Fruit fly (Drosophila melanogaster) whole organism, prepupa: ENCODE results near the gene CG13965.

ENCODE experiments used
- Blimp-1 ChIP-seq: fragments of 200-800 bp; sonication (Bioruptor generic); optimal IDR thresholded peaks from 3 replicates; lab custom pipeline; 2017; ENCODE audit warnings: missing biosample characterization, missing genetic modification characterization, mild to moderate bottlenecking, moderate library complexity, missing genetic modification reagents
- CG10631 ChIP-seq: fragments of 200-800 bp; sonication (Bioruptor generic); optimal IDR thresholded peaks from 2 replicates; lab custom pipeline; 2016; ENCODE audit warnings: missing biosample characterization, missing genetic modification characterization
- CG11294 ChIP-seq: fragments of 200-800 bp; sonication (Bioruptor generic); IDR thresholded peaks from 2 replicates; pipeline ENCODE4 v1.3.6; 2022; ENCODE audit warnings: missing biosample characterization, missing genetic modification characterization
- CG11762 ChIP-seq: fragments of 200-800 bp; sonication (Bioruptor generic); optimal IDR thresholded peaks from 3 replicates; lab custom pipeline; 2016; ENCODE audit warnings: missing biosample characterization, missing genetic modification characterization; ENCODE audit not compliant: insufficient read depth
- CG11902 ChIP-seq: fragments of 200-800 bp; sonication (Bioruptor generic); optimal IDR thresholded peaks from 3 replicates; lab custom pipeline; 2016; ENCODE audit warnings: missing biosample characterization, missing genetic modification characterization
- CG15336 ChIP-seq: fragments of 200-800 bp; sonication (Bioruptor generic); IDR thresholded peaks from 2 replicates; pipeline ENCODE4 v1.3.6; 2022; ENCODE audit warnings: missing biosample characterization, missing genetic modification characterization
- CG1621 ChIP-seq: fragments of 200-800 bp; sonication (Bioruptor generic); optimal IDR thresholded peaks from 3 replicates; lab custom pipeline; 2018; ENCODE audit warnings: missing biosample characterization, mild to moderate bottlenecking, missing genetic modification characterization
- CG16779 ChIP-seq: fragments of 200-800 bp; sonication (Bioruptor generic); optimal IDR thresholded peaks from 3 replicates; lab custom pipeline; 2017; ENCODE audit warnings: missing biosample characterization, mild to moderate bottlenecking, missing genetic modification characterization
- CG3032 ChIP-seq: fragments of 200-800 bp; optimal IDR thresholded peaks from 2 replicates; lab custom pipeline; 2019; ENCODE audit warnings: missing biosample characterization, mild to moderate bottlenecking, missing genetic modification characterization, moderate library complexity
- CG32006 ChIP-seq: fragments of 200-800 bp; sonication (Bioruptor generic); optimal IDR thresholded peaks from 3 replicates; lab custom pipeline; 2017; ENCODE audit warnings: missing biosample characterization, mild to moderate bottlenecking, missing genetic modification characterization
- CG34406 ChIP-seq: fragments of 200-800 bp; sonication (Bioruptor generic); optimal IDR thresholded peaks from 3 replicates; lab custom pipeline; 2016; ENCODE audit warnings: missing biosample characterization, missing genetic modification characterization
- CG3919 ChIP-seq: fragments of 200-800 bp; sonication (Bioruptor generic); optimal IDR thresholded peaks from 3 replicates; lab custom pipeline; 2016; ENCODE audit warnings: missing biosample characterization, missing genetic modification characterization
- CG6163 ChIP-seq: fragments of 200-800 bp; sonication (Bioruptor generic); IDR thresholded peaks from 3 replicates; pipeline ENCODE4 v1.3.6; 2022; ENCODE audit warnings: missing biosample characterization, missing genetic modification characterization
- CG6276 ChIP-seq: fragments of 200-800 bp; sonication (Bioruptor generic); optimal IDR thresholded peaks from 2 replicates; lab custom pipeline; 2017; ENCODE audit warnings: missing biosample characterization, mild to moderate bottlenecking, missing genetic modification characterization
- CG6792 ChIP-seq: fragments of 200-800 bp; sonication (Bioruptor generic); optimal IDR thresholded peaks from 3 replicates; lab custom pipeline; 2016; ENCODE audit warnings: missing biosample characterization, missing genetic modification characterization
- CG6808 ChIP-seq: fragments of 200-800 bp; sonication (Bioruptor generic); optimal IDR thresholded peaks from 3 replicates; lab custom pipeline; 2017; ENCODE audit warnings: missing biosample characterization, missing genetic modification characterization, mild to moderate bottlenecking, moderate library complexity, missing genetic modification reagents
- CG6854 ChIP-seq: fragments of 200-800 bp; sonication (Bioruptor generic); optimal IDR thresholded peaks from 2 replicates; lab custom pipeline; 2017; ENCODE audit warnings: missing biosample characterization, mild to moderate bottlenecking, missing genetic modification characterization
- CG9139 ChIP-seq: fragments of 200-800 bp; sonication (Bioruptor generic); optimal IDR thresholded peaks from 3 replicates; lab custom pipeline; 2017; ENCODE audit warnings: missing biosample characterization, mild to moderate bottlenecking, missing genetic modification characterization
- Eip75B ChIP-seq: fragments of 200-800 bp; sonication (Bioruptor generic); optimal IDR thresholded peaks from 3 replicates; lab custom pipeline; 2016; ENCODE audit warnings: missing biosample characterization, missing genetic modification characterization
- Eip93F ChIP-seq: fragments of 200-800 bp; sonication (Bioruptor generic); optimal IDR thresholded peaks from 2 replicates; lab custom pipeline; 2016; ENCODE audit warnings: missing biosample characterization, mild to moderate bottlenecking, missing genetic modification characterization
- Ets96B ChIP-seq: fragments of 200-800 bp; optimal IDR thresholded peaks from 2 replicates; lab custom pipeline; 2019; ENCODE audit warnings: missing biosample characterization, mild to moderate bottlenecking, missing genetic modification characterization, moderate library complexity
- Hr38 ChIP-seq: sonication (Bioruptor generic); optimal IDR thresholded peaks from 2 replicates; lab custom pipeline; 2016; ENCODE audit warnings: missing biosample characterization, missing genetic modification characterization
- Hr4 ChIP-seq: fragments of 200-800 bp; sonication (Bioruptor generic); optimal IDR thresholded peaks from 3 replicates; lab custom pipeline; 2016; ENCODE audit warnings: missing biosample characterization, missing genetic modification characterization
- Lpt ChIP-seq: fragments of 200-800 bp; sonication (Bioruptor generic); optimal IDR thresholded peaks from 3 replicates; lab custom pipeline; 2016; ENCODE audit warnings: missing biosample characterization, missing genetic modification characterization
- Met ChIP-seq: fragments of 200-800 bp; sonication (Bioruptor generic); optimal IDR thresholded peaks from 3 replicates; lab custom pipeline; 2016; ENCODE audit warnings: missing biosample characterization, missing genetic modification characterization
- OdsH ChIP-seq: fragments of 200-800 bp; sonication (Bioruptor generic); optimal IDR thresholded peaks from 3 replicates; lab custom pipeline; 2016; ENCODE audit warnings: missing biosample characterization, missing genetic modification characterization
- Sox102F ChIP-seq: fragments of 200-800 bp; sonication (Bioruptor generic); optimal IDR thresholded peaks from 2 replicates; lab custom pipeline; 2016; ENCODE audit warnings: missing biosample characterization, mild to moderate bottlenecking, missing genetic modification characterization
- achi ChIP-seq: fragments of 200-800 bp; sonication (Bioruptor generic); optimal IDR thresholded peaks from 3 replicates; lab custom pipeline; 2016; ENCODE audit warnings: missing biosample characterization, missing genetic modification characterization
- acj6 ChIP-seq: fragments of 200-800 bp; sonication (Bioruptor generic); optimal IDR thresholded peaks from 3 replicates; lab custom pipeline; 2016; ENCODE audit warnings: missing biosample characterization, missing genetic modification characterization
- dac ChIP-seq: fragments of 200-800 bp; sonication (Bioruptor generic); optimal IDR thresholded peaks from 2 replicates; lab custom pipeline; 2017; ENCODE audit warnings: missing biosample characterization, mild to moderate bottlenecking, missing genetic modification characterization
- dsx ChIP-seq: fragments of 200-800 bp; optimal IDR thresholded peaks from 3 replicates; lab custom pipeline; 2019; ENCODE audit warnings: missing biosample characterization, mild to moderate bottlenecking, missing genetic modification characterization, moderate library complexity; ENCODE audit not compliant: poor library complexity, severe bottlenecking
- eg ChIP-seq: fragments of 200-800 bp; sonication (Bioruptor generic); IDR thresholded peaks from 3 replicates; pipeline ENCODE4 v1.3.6; 2022; ENCODE audit warnings: missing biosample characterization, missing genetic modification characterization
- esn ChIP-seq: fragments of 200-800 bp; sonication (Bioruptor generic); optimal IDR thresholded peaks from 2 replicates; lab custom pipeline; 2016; ENCODE audit warnings: missing biosample characterization, mild to moderate bottlenecking, missing genetic modification characterization, moderate library complexity
- lz ChIP-seq: fragments of 200-800 bp; sonication (Bioruptor generic); optimal IDR thresholded peaks from 3 replicates; lab custom pipeline; 2016; ENCODE audit warnings: missing biosample characterization, missing genetic modification characterization
- pdm3 ChIP-seq: fragments of 200-800 bp; sonication (Bioruptor generic); optimal IDR thresholded peaks from 3 replicates; lab custom pipeline; 2016; ENCODE audit warnings: missing biosample characterization, missing genetic modification characterization
- spab ChIP-seq: fragments of 200-800 bp; sonication (Bioruptor generic); optimal IDR thresholded peaks from 2 replicates; lab custom pipeline; 2017; ENCODE audit warnings: missing biosample characterization, mild to moderate bottlenecking, missing genetic modification characterization, missing genetic modification reagents
- ss ChIP-seq, 2 experiments: fragments of 200-800 bp; sonication (Bioruptor generic); optimal IDR thresholded peaks; 2 replicates in 1 of 2; 3 replicates in 1 of 2; lab custom pipeline; 2017 to 2018; ENCODE audit warnings: mild to moderate bottlenecking in 2 of 2, missing biosample characterization in 2 of 2, missing genetic modification characterization in 2 of 2, moderate library complexity in 1 of 2
- svp ChIP-seq: fragments of 200-800 bp; sonication (Bioruptor generic); peaks from one replicate; lab custom pipeline; 2016; ENCODE audit warnings: missing biosample characterization, missing genetic modification characterization
- topi ChIP-seq: fragments of 200-800 bp; sonication (Bioruptor generic); optimal IDR thresholded peaks from 3 replicates; lab custom pipeline; 2016; ENCODE audit warnings: missing biosample characterization, missing genetic modification characterization
- vri ChIP-seq: fragments of 200-800 bp; sonication (Bioruptor generic); optimal IDR thresholded peaks from 3 replicates; lab custom pipeline; 2016; ENCODE audit warnings: missing biosample characterization, mild to moderate bottlenecking, missing genetic modification characterization

Gene CG13965

DNA sequence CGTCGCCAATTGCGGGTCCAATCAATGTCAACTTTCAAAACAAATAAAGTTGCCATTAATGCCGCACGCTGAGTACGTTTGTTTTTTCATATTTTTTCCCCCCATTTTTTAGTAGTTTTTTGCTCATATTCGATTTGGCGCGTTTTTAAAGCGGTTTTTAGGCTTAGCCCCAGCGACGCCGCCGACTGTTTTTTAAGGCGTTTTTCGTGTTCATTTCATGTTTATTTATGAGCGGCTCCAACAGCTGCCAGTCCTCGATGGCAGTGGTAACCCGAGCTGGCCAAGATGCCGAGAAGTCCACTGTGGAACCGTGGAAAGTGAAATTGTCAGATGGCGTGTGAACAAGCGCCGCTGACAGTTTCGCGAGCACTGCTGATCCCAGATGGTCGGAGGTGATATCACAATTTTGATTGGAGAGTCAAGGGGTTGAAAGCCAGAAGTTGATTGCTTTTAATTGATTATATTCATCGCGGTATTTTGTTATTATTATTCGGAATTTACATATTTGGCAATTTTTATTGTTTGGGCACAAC, 14.1 kb downstream of the CG13965 start:
- TF ChIP-seq Blimp-1 (peak; percentile 53), CG32006 (GFP tag; lab: Kevin White, UChicago) (no peak)
- TF ChIP-seq, all 60 proteins: peak for 1

DNA sequence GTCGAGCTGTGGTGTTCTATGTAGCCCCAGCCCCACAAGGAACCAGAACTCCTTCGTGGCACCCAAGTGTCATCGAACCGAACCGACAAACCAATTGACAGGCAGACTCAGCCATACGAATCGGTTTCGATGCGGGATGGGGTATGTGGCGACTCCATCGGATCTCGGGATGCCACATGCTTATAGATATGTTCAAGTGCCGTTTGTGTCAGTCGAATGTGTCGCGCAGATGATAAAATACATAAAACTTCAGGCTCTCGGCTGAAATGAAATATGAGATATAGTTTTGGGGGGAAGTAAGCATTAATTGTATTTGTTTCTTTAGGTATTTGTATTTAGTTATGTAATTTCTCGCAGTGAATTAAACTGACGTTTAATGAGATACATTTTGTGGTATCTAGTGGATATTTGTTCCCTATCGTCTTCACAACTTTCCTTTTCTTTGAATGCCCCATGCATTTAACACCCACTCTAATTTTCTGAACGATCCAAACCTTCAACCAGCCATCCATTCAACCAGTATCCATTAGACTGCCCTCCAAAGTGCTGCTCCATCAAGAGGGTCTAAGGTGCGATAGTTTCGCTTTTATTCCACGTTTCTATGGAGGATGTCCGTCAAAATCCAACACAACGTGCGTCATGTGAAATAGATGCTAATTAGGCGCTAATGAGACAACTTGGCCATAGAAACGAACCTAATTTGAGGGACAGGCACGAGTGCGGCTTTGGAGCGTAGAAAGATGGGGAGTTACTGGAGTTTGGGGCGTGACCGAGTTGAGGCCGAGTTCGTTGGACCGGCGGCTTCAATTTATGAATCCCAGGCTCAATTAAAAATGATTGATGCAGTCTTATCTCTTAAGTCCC, 17.6 kb downstream of the CG13965 start:
- TF ChIP-seq CG34406, result no peak
- TF ChIP-seq CG11902 (GFP tag; lab: Kevin White, UChicago), result no peak
- no peak for TF ChIP-seq pdm3 (GFP tag; lab: Kevin White, UChicago)
- TF ChIP-seq vri (GFP tag; lab: Kevin White, UChicago), result no peak
- TF ChIP-seq achi (GFP tag; lab: Kevin White, UChicago), result no peak
- no peak for TF ChIP-seq dac (GFP tag; lab: Kevin White, UChicago)
- TF ChIP-seq spab (GFP tag; lab: Kevin White, UChicago), result no peak
- no peak for TF ChIP-seq CG6276 (GFP tag; lab: Kevin White, UChicago)
- no peak for TF ChIP-seq esn (GFP tag; lab: Kevin White, UChicago)
- no peak for TF ChIP-seq CG15336 (GFP tag; lab: Robert Waterston, UW)
- no peak for TF ChIP-seq Ets96B
- no peak for TF ChIP-seq dsx (GFP tag; lab: Kevin White, UChicago)
- TF ChIP-seq CG6808 (GFP tag; lab: Kevin White, UChicago), result no peak
- TF ChIP-seq ss (GFP tag; optimal IDR thresholded peaks at IDR 0.05; lab: Kevin White, UChicago), result no peak
- no peak for TF ChIP-seq CG1621 (tag; lab: Kevin White, UChicago)
- TF ChIP-seq CG16779 (tag; lab: Kevin White, UChicago), result no peak
- no peak for TF ChIP-seq Hr38 (GFP tag; lab: Kevin White, UChicago)

DNA sequence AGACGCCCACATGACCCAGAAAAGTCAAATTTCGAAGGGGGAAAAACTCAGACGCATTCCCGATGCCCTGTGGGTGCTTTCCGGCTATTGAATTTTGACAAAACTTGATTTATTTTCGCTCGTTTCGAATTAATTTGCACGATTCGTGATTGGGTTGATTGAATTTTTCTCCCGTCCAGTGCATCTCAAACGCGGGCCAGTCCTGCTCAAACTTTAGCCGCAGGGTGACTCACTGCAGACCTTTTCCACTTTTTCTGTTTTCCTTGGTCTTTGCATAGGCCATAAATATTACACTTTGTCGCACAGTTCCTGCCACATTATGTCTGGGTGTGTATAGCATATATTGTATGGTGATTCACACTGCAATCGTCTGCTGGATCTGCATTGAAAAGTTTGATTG, 19.0 kb downstream of the CG13965 start:
- TF ChIP-seq CG6808 (GFP tag; lab: Kevin White, UChicago) (no peak), CG10631 (GFP tag; lab: Kevin White, UChicago) (no peak), Hr4 (GFP tag; lab: Kevin White, UChicago) (no peak), svp (GFP tag; lab: Kevin White, UChicago) (peak; percentile 40), Eip93F (no peak)
- TF ChIP-seq, all 60 proteins: peak for 1

DNA sequence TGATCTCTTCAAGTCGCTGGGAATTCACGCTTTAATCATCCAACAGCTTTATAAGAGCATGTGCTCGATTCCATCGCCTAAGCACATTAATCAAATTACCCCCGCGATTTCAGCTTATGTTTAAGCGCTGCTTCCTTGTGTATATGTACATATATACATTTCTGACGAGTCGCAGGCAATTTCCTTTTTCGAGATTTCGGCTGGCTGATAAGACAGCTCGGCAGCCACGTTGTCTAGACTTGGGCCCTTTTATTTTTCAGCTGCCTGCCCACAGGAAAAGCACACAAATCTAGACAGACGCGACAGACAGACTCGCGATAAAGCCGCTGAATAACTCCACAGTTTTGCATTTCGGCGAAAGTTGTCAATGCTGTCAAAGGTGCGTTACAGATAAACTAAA, 19.6 kb downstream of the CG13965 start:
- TF ChIP-seq svp (GFP tag; lab: Kevin White, UChicago), result peak; percentile 47
- no peak for TF ChIP-seq CG9139 (GFP tag; lab: Kevin White, UChicago)
- no peak for TF ChIP-seq CG6792 (GFP tag; lab: Kevin White, UChicago)
- no peak for TF ChIP-seq OdsH (GFP tag; lab: Kevin White, UChicago)

DNA sequence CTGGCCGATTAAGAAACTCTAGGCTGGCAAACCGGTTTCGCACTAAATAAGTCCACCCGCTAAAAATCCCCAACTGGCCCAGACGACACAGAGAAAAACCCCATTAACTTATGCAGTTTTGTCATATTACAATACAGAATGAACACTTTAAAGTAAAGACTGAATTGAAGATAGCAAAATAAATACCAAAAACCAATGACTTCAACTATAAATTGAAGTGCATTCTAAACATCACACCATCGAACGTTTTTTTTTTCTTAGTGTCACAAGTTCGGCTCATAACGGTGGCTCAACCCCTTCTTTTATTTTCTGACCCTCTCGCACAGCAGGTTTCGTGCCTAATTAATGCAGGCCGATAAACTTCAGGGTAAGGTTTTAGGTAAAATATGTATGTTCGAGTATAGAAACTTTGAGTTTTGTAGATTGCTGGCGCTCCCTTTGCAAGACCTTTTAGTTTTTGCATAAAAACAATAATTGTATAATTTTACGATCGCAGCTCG, 20.8 kb downstream of the CG13965 start:
- TF ChIP-seq Blimp-1, result peak; percentile 42
- TF ChIP-seq CG3919 (GFP tag; lab: Kevin White, UChicago), result peak; percentile 70
- TF ChIP-seq Met, result peak; percentile 89
- peak; percentile 88 for TF ChIP-seq Eip75B (GFP tag; lab: Kevin White, UChicago)
- TF ChIP-seq Sox102F, result peak; percentile 86
- TF ChIP-seq CG1621 (tag; lab: Kevin White, UChicago), result peak; percentile 89
- peak; percentile 84 for TF ChIP-seq lz
- peak; percentile 10 for TF ChIP-seq CG6854 (GFP tag; lab: Kevin White, UChicago)
- peak; percentile 50 to 56 for TF ChIP-seq ss (GFP tag; optimal IDR thresholded peaks at IDR 0.05; lab: Kevin White, UChicago)
- peak; percentile 67 for TF ChIP-seq vri (GFP tag; lab: Kevin White, UChicago)
- peak; percentile 81 for TF ChIP-seq CG3032
- TF ChIP-seq svp (GFP tag; lab: Kevin White, UChicago), result peak; percentile 86
- peak; percentile 82 for TF ChIP-seq CG6163 (GFP tag; lab: Robert Waterston, UW)
- TF ChIP-seq topi (GFP tag; lab: Kevin White, UChicago), result peak; percentile 53
- peak; percentile 89 for TF ChIP-seq eg (GFP tag; lab: Robert Waterston, UW)
- TF ChIP-seq CG11294 (GFP tag; lab: Robert Waterston, UW), result peak; percentile 81
- TF ChIP-seq CG11762, result peak; percentile 80
- TF ChIP-seq acj6, result peak; percentile 91
- peak; percentile 67 for TF ChIP-seq CG16779 (tag; lab: Kevin White, UChicago)
- peak; percentile 90 for TF ChIP-seq esn (GFP tag; lab: Kevin White, UChicago)
- peak; percentile 70 for TF ChIP-seq Lpt
- peak; percentile 87 for TF ChIP-seq CG10631 (GFP tag; lab: Kevin White, UChicago)
